Worm (Caenorhabditis elegans) whole organism, L3 larva: Measurements from ENCODE around the gene F35F10.13.

Experiments used
- ama-1 ChIP-seq: fragments of 150-350 bp; optimal IDR thresholded peaks from 2 replicates; lab custom pipeline; 2018
- ceh-16 ChIP-seq: sonication (generic microtip); optimal IDR thresholded peaks from 2 replicates; lab custom pipeline; 2017; ENCODE audit warnings: missing biosample characterization, missing genetic modification characterization
- egl-27 ChIP-seq: sonication (generic microtip); optimal IDR thresholded peaks from 4 replicates; lab custom pipeline; 2017; ENCODE audit warnings: missing biosample characterization, missing genetic modification reagents, missing genetic modification characterization
- lin-15B ChIP-seq: fragments of 150-350 bp; optimal IDR thresholded peaks from 2 replicates; lab custom pipeline; 2014; ENCODE audit warnings: missing biosample characterization, missing genetic modification characterization
- mdl-1 ChIP-seq: fragments of 150-350 bp; optimal IDR thresholded peaks from 2 replicates; lab custom pipeline; 2014; ENCODE audit warnings: missing biosample characterization, missing genetic modification characterization
- nhr-11 ChIP-seq: fragments of 150-350 bp; optimal IDR thresholded peaks from 2 replicates; lab custom pipeline; 2014; ENCODE audit warnings: missing biosample characterization, missing genetic modification characterization
- nhr-25 ChIP-seq: sonication (generic microtip); optimal IDR thresholded peaks from 2 replicates; lab custom pipeline; 2017; ENCODE audit warnings: missing biosample characterization, missing genetic modification characterization
- nhr-28 ChIP-seq: fragments of 150-350 bp; optimal IDR thresholded peaks from 2 replicates; lab custom pipeline; 2014; ENCODE audit warnings: missing biosample characterization, missing genetic modification characterization
- nhr-76 ChIP-seq: fragments of 150-350 bp; sonication (generic microtip); optimal IDR thresholded peaks from 5 replicates; lab custom pipeline; 2014; ENCODE audit warnings: missing biosample characterization, missing genetic modification characterization
- nhr-77 ChIP-seq: fragments of 150-350 bp; optimal IDR thresholded peaks from 2 replicates; lab custom pipeline; 2014; ENCODE audit warnings: missing biosample characterization, missing genetic modification characterization
- pha-4 ChIP-seq: fragments of 150-350 bp; optimal IDR thresholded peaks from 2 replicates; lab custom pipeline; 2014; ENCODE audit warnings: missing biosample characterization, missing genetic modification reagents, missing genetic modification characterization
- sea-2 ChIP-seq: fragments of 150-350 bp; sonication (generic microtip); optimal IDR thresholded peaks from 4 replicates; lab custom pipeline; 2014; ENCODE audit warnings: missing biosample characterization, missing genetic modification reagents, missing genetic modification characterization
- unc-62 ChIP-seq: fragments of 150-350 bp; sonication (generic microtip); optimal IDR thresholded peaks from 4 replicates; lab custom pipeline; 2014; ENCODE audit warnings: missing biosample characterization, missing genetic modification reagents, missing genetic modification characterization
- ztf-11 ChIP-seq: fragments of 150-350 bp; optimal IDR thresholded peaks from 2 replicates; lab custom pipeline; 2014; ENCODE audit warnings: missing biosample characterization, missing genetic modification characterization

ce11 chrV:3279138-3279537 lies 39.7 kb downstream of the F35F10.13 start:
- TF ChIP-seq pha-4 (no peak), nhr-11 (tag; lab: Kevin White, UChicago) (no peak), ceh-16 (tag; lab: Kevin White, UChicago) (no peak), nhr-77 (tag; lab: Kevin White, UChicago) (no peak), mdl-1 (no peak), sea-2 (GFP tag; lab: Kevin White, UChicago) (no peak), ztf-11 (tag; lab: Kevin White, UChicago) (no peak), nhr-28 (tag; lab: Kevin White, UChicago) (no peak), unc-62 (GFP tag; lab: Kevin White, UChicago) (no peak), ama-1 (lab: Kevin White, UChicago) (no peak), lin-15B (tag; lab: Kevin White, UChicago) (no peak), nhr-76 (tag; lab: Kevin White, UChicago) (no peak), nhr-25 (no peak), egl-27 (tag; lab: Kevin White, UChicago) (no peak)
